Fruit fly (Drosophila melanogaster): ENCODE results near the gene Phf7.
"Not testable (repeated sequence)": the region's sequence is repeated elsewhere in the genome, so short reads cannot be mapped to it uniquely, and the experiment has no call there.

DNA sequence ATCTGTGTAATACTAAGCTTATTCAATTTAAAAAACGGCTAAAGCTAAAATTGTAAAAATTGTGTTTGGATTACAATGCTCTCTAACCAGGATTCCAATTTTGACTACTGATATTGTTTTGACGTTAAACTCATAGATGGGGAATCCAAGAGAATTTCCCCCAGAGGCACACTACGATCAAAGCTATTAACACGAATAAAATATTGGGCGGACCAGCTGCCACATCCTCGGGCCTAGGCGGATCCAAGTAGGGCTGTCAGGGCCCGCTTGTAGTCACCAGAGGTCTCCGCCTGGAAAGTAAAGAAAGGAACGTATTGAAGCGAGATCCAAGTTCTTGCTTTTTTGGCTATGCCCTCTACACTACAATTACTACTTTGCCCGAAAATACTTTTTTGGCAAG is 28.5 kb upstream of the Phf7 start, which contains the start of gene Sdic3:
- TF ChIP-seq CG33557 (GFP tag; optimal IDR thresholded peaks at IDR 0.05); Mes4 (GFP tag; optimal IDR thresholded peaks at IDR 0.05); Hmr (GFP tag; optimal IDR thresholded peaks at IDR 0.05); CG18764 (GFP tag; optimal IDR thresholded peaks at IDR 0.05); CG11560 (tag; IDR thresholded peaks at IDR 0.05); Vsx1 (GFP tag; optimal IDR thresholded peaks at IDR 0.05); otp (GFP tag; IDR thresholded peaks at IDR 0.05); CG16813 (GFP tag; IDR thresholded peaks at IDR 0.05; ENCODE audit: partially characterized antibody); Hey (tag; optimal IDR thresholded peaks at IDR 0.05); HmgZ (tag; optimal IDR thresholded peaks at IDR 0.05); ssp (GFP tag; IDR thresholded peaks at IDR 0.05); Med (GFP tag): not testable (repeated sequence)
